Worm (Caenorhabditis elegans) whole organism, L4 larva: ENCODE data around the gene F59B10.2.
"Not testable (repeated sequence)": the region's sequence is repeated elsewhere in the genome, so short reads cannot be mapped to it uniquely, and the experiment has no call there.

Experiments used
- F37D6.2 ChIP-seq: sonication (generic microtip); optimal IDR thresholded peaks from 2 replicates; lab custom pipeline; 2016; ENCODE audit warnings: mild to moderate bottlenecking, missing genetic modification characterization, missing compliant biosample characterization
- Y105C5A.15 ChIP-seq: fragments of 200-800 bp; sonication (Bioruptor generic); IDR thresholded peaks from 2 replicates; pipeline ENCODE4 v1.3.6; 2022; ENCODE audit warnings: missing genetic modification characterization, missing compliant biosample characterization
- Y75B8A.6 ChIP-seq: fragments of 200-800 bp; sonication (Bioruptor generic); IDR thresholded peaks from 2 replicates; pipeline ENCODE4 v1.3.6; 2022; ENCODE audit warnings: missing genetic modification reagents, missing genetic modification characterization, missing compliant biosample characterization
- aha-1 ChIP-seq: fragments of 150-350 bp; peaks from one replicate; lab custom pipeline; 2014; ENCODE audit warnings: missing biosample characterization, missing genetic modification characterization
- aly-2 ChIP-seq: sonication (generic microtip); optimal IDR thresholded peaks from 2 replicates; lab custom pipeline; 2018; ENCODE audit warnings: missing biosample characterization, missing genetic modification characterization
- ceh-20 ChIP-seq: fragments of 200-800 bp; sonication (Bioruptor generic); IDR thresholded peaks from 2 replicates; pipeline ENCODE4 v1.3.6; 2022; ENCODE audit warnings: missing genetic modification reagents, missing genetic modification characterization, missing compliant biosample characterization
- ceh-62 ChIP-seq: sonication (generic microtip); optimal IDR thresholded peaks from 2 replicates; lab custom pipeline; 2017; ENCODE audit warnings: missing biosample characterization, missing genetic modification characterization
- daf-16 ChIP-seq, 3 experiments: sonication (generic microtip); optimal IDR thresholded peaks; 2 replicates each; lab custom pipeline; 2016 to 2017; ENCODE audit warnings: missing genetic modification characterization in 3 of 3, missing genetic modification reagents in 3 of 3, mild to moderate bottlenecking in 2 of 3, missing compliant biosample characterization in 2 of 3, missing biosample characterization in 1 of 3, moderate library complexity in 1 of 3
- dmd-6 ChIP-seq: fragments of 200-800 bp; sonication (Bioruptor generic); IDR thresholded peaks from 2 replicates; pipeline ENCODE4 v1.3.6; 2022; ENCODE audit warnings: missing genetic modification reagents, missing genetic modification characterization, missing compliant biosample characterization
- dmd-9 ChIP-seq: fragments of 200-800 bp; sonication (Bioruptor generic); IDR thresholded peaks from 2 replicates; pipeline ENCODE4 v1.3.6; 2022; ENCODE audit warnings: missing genetic modification reagents, missing genetic modification characterization, missing compliant biosample characterization
- dpl-1 ChIP-seq: fragments of 150-350 bp; optimal IDR thresholded peaks from 2 replicates; lab custom pipeline; 2014; ENCODE audit warnings: missing biosample characterization, missing genetic modification reagents, missing genetic modification characterization
- duxl-1 ChIP-seq: sonication (generic microtip); optimal IDR thresholded peaks from 2 replicates; lab custom pipeline; 2016; ENCODE audit warnings: mild to moderate bottlenecking, missing genetic modification characterization, moderate library complexity, missing compliant biosample characterization; ENCODE audit not compliant: poor library complexity
- dve-1 ChIP-seq: sonication (generic microtip); optimal IDR thresholded peaks from 2 replicates; lab custom pipeline; 2017; ENCODE audit warnings: antibody characterized with exemption, mild to moderate bottlenecking, missing genetic modification characterization, missing compliant biosample characterization; ENCODE audit not compliant: insufficient read depth
- egl-43 ChIP-seq: fragments of 200-800 bp; sonication (Bioruptor generic); IDR thresholded peaks from 2 replicates; pipeline ENCODE4 v1.3.6; 2022; ENCODE audit warnings: missing genetic modification reagents, missing genetic modification characterization, missing compliant biosample characterization
- fkh-10 ChIP-seq: fragments of 150-350 bp; optimal IDR thresholded peaks from 2 replicates; lab custom pipeline; 2014; ENCODE audit warnings: missing biosample characterization, missing genetic modification reagents, missing genetic modification characterization
- fos-1 ChIP-seq: fragments of 150-350 bp; optimal IDR thresholded peaks from 2 replicates; lab custom pipeline; 2014; ENCODE audit warnings: missing biosample characterization, missing genetic modification characterization
- hif-1 ChIP-seq, 2 experiments: sonication (generic microtip); optimal IDR thresholded peaks; 2 replicates each; lab custom pipeline; 2016 to 2017; ENCODE audit warnings: missing compliant biosample characterization in 2 of 2, missing genetic modification characterization in 2 of 2, missing genetic modification reagents in 2 of 2, missing genotype in 2 of 2, mild to moderate bottlenecking in 1 of 2
- hlh-11 ChIP-seq: fragments of 200-800 bp; sonication (Bioruptor generic); optimal IDR thresholded peaks from 2 replicates; lab custom pipeline; 2018; ENCODE audit warnings: mild to moderate bottlenecking, missing genetic modification characterization, missing compliant biosample characterization
- lin-1 ChIP-seq: fragments of 200-800 bp; sonication (Bioruptor generic); IDR thresholded peaks from 2 replicates; pipeline ENCODE4 v1.3.6; 2022; ENCODE audit warnings: missing genetic modification reagents, missing genetic modification characterization, missing compliant biosample characterization
- lin-13 ChIP-seq: fragments of 150-350 bp; optimal IDR thresholded peaks from 2 replicates; lab custom pipeline; 2014; ENCODE audit warnings: missing biosample characterization, missing genetic modification reagents, missing genetic modification characterization
- lin-15B ChIP-seq: fragments of 150-350 bp; sonication (generic microtip); optimal IDR thresholded peaks from 3 replicates; lab custom pipeline; 2014; ENCODE audit warnings: missing biosample characterization, missing genetic modification characterization
- lin-38 ChIP-seq: fragments of 200-800 bp; sonication (Bioruptor generic); IDR thresholded peaks from 2 replicates; pipeline ENCODE4 v1.3.6; 2022; ENCODE audit warnings: missing genetic modification reagents, missing genetic modification characterization, missing compliant biosample characterization
- nhr-10 ChIP-seq: fragments of 150-350 bp; optimal IDR thresholded peaks from 2 replicates; lab custom pipeline; 2014; ENCODE audit warnings: missing biosample characterization, missing genetic modification characterization
- nhr-28 ChIP-seq: fragments of 150-350 bp; optimal IDR thresholded peaks from 2 replicates; lab custom pipeline; 2014; ENCODE audit warnings: missing biosample characterization, missing genetic modification characterization
- nhr-41 ChIP-seq: fragments of 200-800 bp; sonication (Bioruptor generic); IDR thresholded peaks from 2 replicates; pipeline ENCODE4 v1.3.6; 2022; ENCODE audit warnings: missing genetic modification reagents, missing genetic modification characterization, missing compliant biosample characterization
- nhr-48 ChIP-seq: sonication (generic microtip); optimal IDR thresholded peaks from 2 replicates; lab custom pipeline; 2016; ENCODE audit warnings: mild to moderate bottlenecking, missing genetic modification characterization, missing compliant biosample characterization
- nhr-76 ChIP-seq: fragments of 150-350 bp; optimal IDR thresholded peaks from 2 replicates; lab custom pipeline; 2014; ENCODE audit warnings: missing biosample characterization, missing genetic modification characterization
- nhr-77 ChIP-seq: fragments of 150-350 bp; optimal IDR thresholded peaks from 2 replicates; lab custom pipeline; 2014; ENCODE audit warnings: missing biosample characterization, missing genetic modification characterization
- php-3 ChIP-seq: fragments of 200-800 bp; sonication (Bioruptor generic); IDR thresholded peaks from 2 replicates; pipeline ENCODE4 v1.3.6; 2022; ENCODE audit warnings: missing genetic modification reagents, missing genetic modification characterization, missing compliant biosample characterization
- pqm-1 ChIP-seq: sonication (generic microtip); optimal IDR thresholded peaks from 2 replicates; lab custom pipeline; 2017; ENCODE audit warnings: missing biosample characterization, missing genetic modification characterization
- rbr-2 ChIP-seq: sonication (generic microtip); optimal IDR thresholded peaks from 2 replicates; lab custom pipeline; 2016; ENCODE audit warnings: missing genotype, missing genetic modification characterization, missing compliant biosample characterization
- set-16 ChIP-seq: fragments of 200-800 bp; sonication (Bioruptor generic); IDR thresholded peaks from 2 replicates; pipeline ENCODE4 v1.3.6; 2022; ENCODE audit warnings: missing genetic modification reagents, missing genetic modification characterization, missing compliant biosample characterization
- spr-1 ChIP-seq: sonication (generic microtip); optimal IDR thresholded peaks from 2 replicates; lab custom pipeline; 2016; ENCODE audit warnings: mild to moderate bottlenecking, missing genetic modification characterization, missing compliant biosample characterization
- unc-39 ChIP-seq: sonication (generic microtip); optimal IDR thresholded peaks from 2 replicates; lab custom pipeline; 2017; ENCODE audit warnings: missing biosample characterization, missing genetic modification characterization
- unc-62 ChIP-seq, 3 experiments: fragments of 150-350 bp in 1 of 3; sonication (generic microtip); optimal IDR thresholded peaks in 2 of 3; peaks in 1 of 3; 1 replicate in 1 of 3; 2 replicates in 2 of 3; lab custom pipeline; 2014 to 2017; ENCODE audit warnings: missing biosample characterization in 3 of 3, missing genetic modification characterization in 3 of 3, missing genetic modification reagents in 3 of 3, missing genotype in 1 of 3
- vab-7 ChIP-seq: fragments of 200-800 bp; sonication (Bioruptor generic); IDR thresholded peaks from 2 replicates; pipeline ENCODE4 v1.3.6; 2022; ENCODE audit warnings: missing genetic modification reagents, missing genetic modification characterization, missing compliant biosample characterization
- zag-1 ChIP-seq: fragments of 150-350 bp; optimal IDR thresholded peaks from 2 replicates; lab custom pipeline; 2014; ENCODE audit warnings: missing biosample characterization, missing genetic modification characterization
- zip-11 ChIP-seq: fragments of 200-800 bp; sonication (Bioruptor generic); IDR thresholded peaks from 2 replicates; pipeline ENCODE4 v1.3.6; 2022; ENCODE audit warnings: missing genetic modification characterization, missing compliant biosample characterization

Gene F59B10.2

ce11 chrII:10493034-10493433 is 16.6 kb downstream of the F59B10.2 start, which contains the start of gene ZK666.8:
ZK666.8 (minus strand) TSS chrII:10493134.
- TF ChIP-seq Y75B8A.6 (GFP tag; lab: Robert Waterston, UW); zag-1 (tag; lab: Kevin White, UChicago); ceh-20 (GFP tag; lab: Robert Waterston, UW): not testable (repeated sequence)
- TF ChIP-seq, all 104 proteins: peak for 0; not testable (repeated sequence) for 104

ce11 chrII:10490329-10490728 is 19.3 kb downstream of the F59B10.2 start, which contains the start of gene clec-61:
clec-61 (minus strand) TSS chrII:10490537.
- TF ChIP-seq pqm-1 (peak; percentile 23), ceh-62 (tag; lab: Kevin White, UChicago) (no peak), dve-1 (tag; lab: Kevin White, UChicago) (peak; percentile 18), nhr-28 (tag; lab: Kevin White, UChicago) (peak; percentile 58), fkh-10 (GFP tag; lab: Kevin White, UChicago) (no peak), lin-38 (no peak), vab-7 (no peak), daf-16 (GFP tag; optimal IDR thresholded peaks at IDR 0.05; lab: Kevin White, UChicago) (no peak), daf-16 (tag; optimal IDR thresholded peaks at IDR 0.05; lab: Kevin White, UChicago) (peak; percentile 87)
- TF ChIP-seq, all 104 proteins: peak for 4

ce11 chrII:10486738-10487137 is 22.9 kb downstream of the F59B10.2 start, which contains the start of gene ZK666.15:
ZK666.15 (plus strand) TSS chrII:10487038.
- no peak for TF ChIP-seq aly-2
- no peak for TF ChIP-seq F37D6.2 (tag; lab: Kevin White, UChicago)
- TF ChIP-seq lin-15B (tag; lab: Kevin White, UChicago), result no peak
- no peak for TF ChIP-seq nhr-41 (GFP tag; lab: Robert Waterston, UW)
- no peak for TF ChIP-seq Y105C5A.15
- no peak for TF ChIP-seq nhr-77 (tag; lab: Kevin White, UChicago)
- TF ChIP-seq zip-11, result no peak
- no peak for TF ChIP-seq set-16
- no peak for TF ChIP-seq rbr-2 (tag; lab: Kevin White, UChicago)
- TF ChIP-seq Y75B8A.6 (GFP tag; lab: Robert Waterston, UW), result no peak
- no peak for TF ChIP-seq nhr-76
- no peak for TF ChIP-seq egl-43 (GFP tag; lab: Robert Waterston, UW)
- TF ChIP-seq spr-1 (tag; lab: Kevin White, UChicago), result no peak
- no peak for TF ChIP-seq nhr-10 (tag; lab: Kevin White, UChicago)
- no peak for TF ChIP-seq dmd-6 (GFP tag; lab: Robert Waterston, UW)
- no peak for TF ChIP-seq hif-1 (tag; optimal IDR thresholded peaks at IDR 0.05; lab: Kevin White, UChicago)
- no peak for TF ChIP-seq lin-1 (GFP tag; lab: Robert Waterston, UW)

ce11 chrII:10485640-10486039 is 24.0 kb downstream of the F59B10.2 start:
- TF ChIP-seq lin-13 (GFP tag; lab: Kevin White, UChicago) (no peak), unc-39 (tag; lab: Kevin White, UChicago) (no peak), ceh-62 (tag; lab: Kevin White, UChicago) (no peak), aha-1 (tag; lab: Kevin White, UChicago) (peak; percentile 65), unc-62 (GFP tag; optimal IDR thresholded peaks at IDR 0.05 in 1 of 2; lab: Kevin White, UChicago) (peak in 1 of 2 experiments; percentile 66), unc-62 (tag; optimal IDR thresholded peaks at IDR 0.05; lab: Kevin White, UChicago) (no peak), dmd-9 (no peak), nhr-28 (tag; lab: Kevin White, UChicago) (peak; percentile 76), pqm-1 (peak; percentile 91), lin-15B (tag; lab: Kevin White, UChicago) (no peak), duxl-1 (tag; lab: Kevin White, UChicago) (no peak), php-3 (GFP tag; lab: Robert Waterston, UW) (peak; percentile 71), hlh-11 (tag; lab: Kevin White, UChicago) (peak; percentile 44), fos-1 (tag; lab: Kevin White, UChicago) (no peak), dmd-6 (GFP tag; lab: Robert Waterston, UW) (peak; percentile 61), nhr-48 (tag; lab: Kevin White, UChicago) (no peak), dpl-1 (GFP tag; lab: Kevin White, UChicago) (no peak)
